Worm (Caenorhabditis elegans) whole organism, L1 larva: Measurements from ENCODE around the gene mtcu-2.

Experiments used
- C16A3.4 ChIP-seq: fragments of 150-350 bp; optimal IDR thresholded peaks from 2 replicates; lab custom pipeline; 2014; ENCODE audit warnings: missing biosample characterization, missing genetic modification characterization
- F16B12.6 ChIP-seq: fragments of 150-350 bp; optimal IDR thresholded peaks from 2 replicates; lab custom pipeline; 2014; ENCODE audit warnings: missing biosample characterization, missing genetic modification characterization
- Y116A8C.19 ChIP-seq: sonication (generic microtip); optimal IDR thresholded peaks from 2 replicates; lab custom pipeline; 2016; ENCODE audit warnings: missing compliant biosample characterization, missing genetic modification characterization, borderline replicate concordance
- alr-1 ChIP-seq: fragments of 200-800 bp; sonication (Bioruptor generic); optimal IDR thresholded peaks from 2 replicates; lab custom pipeline; 2018; ENCODE audit warnings: borderline replicate concordance, mild to moderate bottlenecking, missing genetic modification characterization, missing compliant biosample characterization
- aly-2 ChIP-seq: fragments of 150-350 bp; optimal IDR thresholded peaks from 2 replicates; lab custom pipeline; 2014; ENCODE audit warnings: missing biosample characterization, missing genetic modification characterization
- blmp-1 ChIP-seq: fragments of 150-350 bp; optimal IDR thresholded peaks from 2 replicates; lab custom pipeline; 2014; ENCODE audit warnings: missing biosample characterization, missing genetic modification characterization
- ceh-63 ChIP-seq: fragments of 200-800 bp; sonication (Bioruptor generic); optimal IDR thresholded peaks from 2 replicates; lab custom pipeline; 2018; ENCODE audit warnings: mild to moderate bottlenecking, missing genetic modification characterization, missing compliant biosample characterization
- ceh-8 ChIP-seq: fragments of 200-800 bp; sonication (Bioruptor generic); optimal IDR thresholded peaks from 2 replicates; lab custom pipeline; 2018; ENCODE audit warnings: mild to moderate bottlenecking, missing genetic modification characterization, moderate library complexity, missing compliant biosample characterization
- ceh-82 ChIP-seq, 3 experiments: fragments of 150-350 bp in 1 of 3; sonication (generic microtip) in 2 of 3; optimal IDR thresholded peaks; 2 replicates each; lab custom pipeline; 2014 to 2017; ENCODE audit warnings: missing biosample characterization in 3 of 3, missing genetic modification characterization in 3 of 3
- ceh-88 ChIP-seq: fragments of 200-800 bp; sonication (Bioruptor generic); IDR thresholded peaks from 2 replicates; pipeline ENCODE4 v1.3.6; 2022; ENCODE audit warnings: missing genetic modification characterization, missing compliant biosample characterization
- ceh-90 ChIP-seq: sonication (generic microtip); optimal IDR thresholded peaks from 2 replicates; lab custom pipeline; 2016; ENCODE audit warnings: missing genetic modification characterization, missing compliant biosample characterization
- ces-1 ChIP-seq: fragments of 150-350 bp; optimal IDR thresholded peaks from 2 replicates; lab custom pipeline; 2014; ENCODE audit warnings: missing biosample characterization, missing genetic modification reagents, missing genetic modification characterization
- dsc-1 ChIP-seq: sonication (generic microtip); optimal IDR thresholded peaks from 2 replicates; lab custom pipeline; 2016; ENCODE audit warnings: mild to moderate bottlenecking, missing genetic modification characterization, missing compliant biosample characterization
- efl-1 ChIP-seq, 4 experiments: fragments of 150-350 bp; optimal IDR thresholded peaks in 3 of 4; peaks in 1 of 4; 1 replicate in 1 of 4; 2 replicates in 3 of 4; lab custom pipeline; 2014; ENCODE audit warnings: missing biosample characterization in 2 of 4, missing genetic modification characterization in 2 of 4, missing genetic modification reagents in 2 of 4
- elt-2 ChIP-seq: sonication (generic microtip); optimal IDR thresholded peaks from 2 replicates; lab custom pipeline; 2016; ENCODE audit warnings: missing genetic modification characterization, mild to moderate bottlenecking, inconsistent platforms, missing compliant biosample characterization, missing genetic modification reagents
- elt-3 ChIP-seq, 6 experiments: fragments of 150-350 bp in 1 of 6; sonication (generic microtip); optimal IDR thresholded peaks; 2 replicates each; lab custom pipeline; 2017 to 2018; ENCODE audit warnings: missing biosample characterization in 6 of 6, missing genetic modification characterization in 6 of 6, inconsistent platforms in 1 of 6
- fkh-4 ChIP-seq: sonication (generic microtip); optimal IDR thresholded peaks from 2 replicates; lab custom pipeline; 2016; ENCODE audit warnings: missing compliant biosample characterization, missing genetic modification characterization, borderline replicate concordance
- fkh-8 ChIP-seq: sonication (generic microtip); optimal IDR thresholded peaks from 2 replicates; lab custom pipeline; 2016; ENCODE audit warnings: mild to moderate bottlenecking, missing genetic modification characterization, missing compliant biosample characterization
- fos-1 ChIP-seq: fragments of 150-350 bp; optimal IDR thresholded peaks from 2 replicates; lab custom pipeline; 2014; ENCODE audit warnings: missing biosample characterization, missing genetic modification characterization
- grh-1 ChIP-seq: fragments of 200-800 bp; sonication (Bioruptor generic); IDR thresholded peaks from 2 replicates; pipeline ENCODE4 v1.3.6; 2022; ENCODE audit warnings: missing genetic modification reagents, missing genetic modification characterization, missing compliant biosample characterization
- hpl-2 ChIP-seq: fragments of 150-350 bp; optimal IDR thresholded peaks from 2 replicates; lab custom pipeline; 2014; ENCODE audit warnings: missing biosample characterization, missing genetic modification reagents, missing genetic modification characterization
- lin-13 ChIP-seq: fragments of 150-350 bp; optimal IDR thresholded peaks from 2 replicates; lab custom pipeline; 2014; ENCODE audit warnings: missing biosample characterization, missing genetic modification reagents, missing genetic modification characterization
- lin-14 ChIP-seq: fragments of 200-800 bp; sonication (Bioruptor generic); optimal IDR thresholded peaks from 2 replicates; lab custom pipeline; 2018; ENCODE audit warnings: mild to moderate bottlenecking, missing genetic modification characterization, moderate library complexity, missing compliant biosample characterization
- lin-35 ChIP-seq, 2 experiments: fragments of 150-350 bp; optimal IDR thresholded peaks; 2 replicates each; lab custom pipeline; 2014; ENCODE audit warnings: missing biosample characterization in 2 of 2, missing genetic modification characterization in 2 of 2, missing genetic modification reagents in 2 of 2
- lsy-2 ChIP-seq, 2 experiments: fragments of 150-350 bp; optimal IDR thresholded peaks; 2 replicates each; lab custom pipeline; 2014; ENCODE audit warnings: missing biosample characterization in 2 of 2, missing genetic modification characterization in 2 of 2
- mab-9 ChIP-seq: fragments of 200-800 bp; sonication (Bioruptor generic); IDR thresholded peaks from 2 replicates; pipeline ENCODE4 v1.3.6; 2022; ENCODE audit warnings: missing genetic modification reagents, missing genetic modification characterization, missing compliant biosample characterization
- mep-1 ChIP-seq: fragments of 150-350 bp; optimal IDR thresholded peaks from 2 replicates; lab custom pipeline; 2014; ENCODE audit warnings: missing biosample characterization, missing genetic modification characterization
- nhr-12 ChIP-seq: sonication (generic microtip); optimal IDR thresholded peaks from 2 replicates; lab custom pipeline; 2017; ENCODE audit warnings: missing biosample characterization, missing genetic modification characterization
- nhr-19 ChIP-seq: fragments of 200-800 bp; sonication (Bioruptor generic); conservative IDR thresholded peaks from 2 replicates; pipeline ENCODE4 v1.3.6; 2022; ENCODE audit warnings: missing genetic modification characterization, missing compliant biosample characterization
- nhr-20 ChIP-seq: sonication (generic microtip); optimal IDR thresholded peaks from 2 replicates; lab custom pipeline; 2016; ENCODE audit warnings: mild to moderate bottlenecking, missing genetic modification characterization, missing compliant biosample characterization
- nhr-237 ChIP-seq: fragments of 150-350 bp; optimal IDR thresholded peaks from 2 replicates; lab custom pipeline; 2014; ENCODE audit warnings: missing biosample characterization, missing genetic modification characterization
- nhr-47 ChIP-seq: sonication (generic microtip); optimal IDR thresholded peaks from 2 replicates; lab custom pipeline; 2016; ENCODE audit warnings: mild to moderate bottlenecking, missing genetic modification characterization, moderate library complexity, missing compliant biosample characterization
- nhr-71 ChIP-seq: sonication (generic microtip); optimal IDR thresholded peaks from 2 replicates; lab custom pipeline; 2016; ENCODE audit warnings: mild to moderate bottlenecking, missing genetic modification characterization, moderate library complexity, missing compliant biosample characterization
- nhr-76 ChIP-seq: sonication (generic microtip); optimal IDR thresholded peaks from 2 replicates; lab custom pipeline; 2017; ENCODE audit warnings: missing biosample characterization, missing genetic modification characterization
- nhr-84 ChIP-seq: sonication (generic microtip); optimal IDR thresholded peaks from 2 replicates; lab custom pipeline; 2017; ENCODE audit warnings: missing biosample characterization, missing genetic modification characterization
- nhr-90 ChIP-seq: sonication (generic microtip); optimal IDR thresholded peaks from 2 replicates; lab custom pipeline; 2016; ENCODE audit warnings: mild to moderate bottlenecking, missing genetic modification characterization, missing compliant biosample characterization; ENCODE audit not compliant: poor library complexity
- pag-3 ChIP-seq: sonication (generic microtip); optimal IDR thresholded peaks from 2 replicates; lab custom pipeline; 2017; ENCODE audit warnings: missing genetic modification characterization, mild to moderate bottlenecking, missing compliant biosample characterization, antibody characterized with exemption, borderline replicate concordance; ENCODE audit not compliant: insufficient read depth
- pax-3 ChIP-seq: fragments of 200-800 bp; sonication (Bioruptor generic); optimal IDR thresholded peaks from 2 replicates; lab custom pipeline; 2018; ENCODE audit warnings: mild to moderate bottlenecking, missing genetic modification characterization, moderate library complexity, missing compliant biosample characterization
- rnt-1 ChIP-seq: sonication (generic microtip); optimal IDR thresholded peaks from 2 replicates; lab custom pipeline; 2016; ENCODE audit warnings: mild to moderate bottlenecking, missing genetic modification characterization, moderate library complexity, missing compliant biosample characterization
- snu-23 ChIP-seq: sonication (generic microtip); optimal IDR thresholded peaks from 2 replicates; lab custom pipeline; 2016; ENCODE audit warnings: missing genetic modification characterization, missing compliant biosample characterization
- swsn-7 ChIP-seq: sonication (generic microtip); optimal IDR thresholded peaks from 2 replicates; lab custom pipeline; 2016; ENCODE audit warnings: missing genetic modification characterization, missing compliant biosample characterization
- tbx-2 ChIP-seq: sonication (generic microtip); optimal IDR thresholded peaks from 2 replicates; lab custom pipeline; 2016; ENCODE audit warnings: missing genetic modification characterization, missing compliant biosample characterization
- unc-130 ChIP-seq: fragments of 150-350 bp; optimal IDR thresholded peaks from 2 replicates; lab custom pipeline; 2017; ENCODE audit warnings: missing biosample characterization, missing genetic modification characterization, inconsistent platforms
- unc-30 ChIP-seq: sonication (generic microtip); optimal IDR thresholded peaks from 2 replicates; lab custom pipeline; 2017; ENCODE audit warnings: missing biosample characterization, missing genetic modification characterization
- unc-62 ChIP-seq: fragments of 150-350 bp; optimal IDR thresholded peaks from 2 replicates; lab custom pipeline; 2014; ENCODE audit warnings: missing biosample characterization, missing genetic modification reagents, missing genetic modification characterization
- unc-98 ChIP-seq: fragments of 200-800 bp; sonication (Bioruptor generic); IDR thresholded peaks from 2 replicates; pipeline ENCODE4 v1.3.6; 2022; ENCODE audit warnings: missing genetic modification characterization, missing compliant biosample characterization
- xbp-1 ChIP-seq: sonication (generic microtip); optimal IDR thresholded peaks from 2 replicates; lab custom pipeline; 2016; ENCODE audit warnings: missing genetic modification characterization, missing compliant biosample characterization
- ztf-11 ChIP-seq, 2 experiments: sonication (generic microtip); optimal IDR thresholded peaks; 2 replicates each; lab custom pipeline; 2016 to 2017; ENCODE audit warnings: missing genetic modification characterization in 2 of 2, missing biosample characterization in 1 of 2, missing compliant biosample characterization in 1 of 2

mtcu-2 gene

ce11 chrII:10017528-10017927 lies 15.5 kb downstream of the mtcu-2 start:
- TF ChIP-seq lin-35 (GFP tag; optimal IDR thresholded peaks at IDR 0.05; lab: Kevin White, UChicago) (peak in 1 of 2 experiments; percentile 39), blmp-1 (tag; lab: Kevin White, UChicago) (peak; percentile 59), rnt-1 (tag; lab: Kevin White, UChicago) (no peak), C16A3.4 (no peak), dsc-1 (tag; lab: Kevin White, UChicago) (peak; percentile 13), nhr-71 (tag; lab: Kevin White, UChicago) (no peak), unc-30 (tag; lab: Kevin White, UChicago) (no peak), nhr-84 (no peak), unc-62 (GFP tag; lab: Kevin White, UChicago) (no peak), ztf-11 (tag; optimal IDR thresholded peaks at IDR 0.05; lab: Kevin White, UChicago) (no peak), mab-9 (no peak), aly-2 (tag; lab: Kevin White, UChicago) (no peak), lsy-2 (tag; optimal IDR thresholded peaks at IDR 0.05; lab: Kevin White, UChicago) (no peak), unc-130 (tag; lab: Kevin White, UChicago) (no peak), lin-14 (no peak), ceh-8 (GFP tag; lab: Kevin White, UChicago) (no peak)

ce11 chrII:10016013-10016412 lies 17.0 kb downstream of the mtcu-2 start, which contains the start of gene lec-2:
TSS of gene lec-2 (minus strand) at chrII:10016183.
- peak in 1 of 3 experiments; percentile 3 for TF ChIP-seq ceh-82 (tag; optimal IDR thresholded peaks at IDR 0.05; lab: Kevin White, UChicago)
- TF ChIP-seq F16B12.6 (tag; lab: Kevin White, UChicago) = no peak
- TF ChIP-seq lin-35 (GFP tag; optimal IDR thresholded peaks at IDR 0.05; lab: Kevin White, UChicago) = peak in 1 of 2 experiments; percentile 8
- TF ChIP-seq ceh-88 (GFP tag; lab: Robert Waterston, UW) = no peak
- no peak for TF ChIP-seq unc-130 (tag; lab: Kevin White, UChicago)
- TF ChIP-seq aly-2 (tag; lab: Kevin White, UChicago) = no peak
- TF ChIP-seq grh-1 (GFP tag; lab: Robert Waterston, UW) = no peak
- peak; percentile 74 for TF ChIP-seq pag-3 (tag; lab: Kevin White, UChicago)
- TF ChIP-seq fkh-8 (tag; lab: Kevin White, UChicago) = peak; percentile 83
- no peak for TF ChIP-seq nhr-237 (tag; lab: Kevin White, UChicago)
- TF ChIP-seq mab-9 = no peak
- no peak for TF ChIP-seq ces-1 (GFP tag; lab: Kevin White, UChicago)
- peak; percentile 7 for TF ChIP-seq nhr-19 (GFP tag; lab: Robert Waterston, UW)
- peak in 1 of 6 experiments; percentile 18 for TF ChIP-seq elt-3 (tag; optimal IDR thresholded peaks at IDR 0.05; lab: Kevin White, UChicago)
- peak in 1 of 2 experiments; percentile 19 for TF ChIP-seq lsy-2 (tag; optimal IDR thresholded peaks at IDR 0.05; lab: Kevin White, UChicago)
- TF ChIP-seq mep-1 (tag; lab: Kevin White, UChicago) = no peak
- no peak for TF ChIP-seq ceh-8 (GFP tag; lab: Kevin White, UChicago)
- TF ChIP-seq nhr-12 (tag; lab: Kevin White, UChicago) = no peak
- TF ChIP-seq fos-1 (tag; lab: Kevin White, UChicago) = no peak
- TF ChIP-seq ceh-63 = no peak
- TF ChIP-seq Y116A8C.19 (tag; lab: Kevin White, UChicago) = no peak
- TF ChIP-seq unc-98 (GFP tag; lab: Robert Waterston, UW) = no peak
- no peak for TF ChIP-seq unc-30 (tag; lab: Kevin White, UChicago)
- TF ChIP-seq fkh-4 (tag; lab: Kevin White, UChicago) = no peak
- TF ChIP-seq alr-1 = no peak
- peak; percentile 44 for TF ChIP-seq nhr-20 (tag; lab: Kevin White, UChicago)
- TF ChIP-seq blmp-1 (tag; lab: Kevin White, UChicago) = no peak
- no peak for TF ChIP-seq snu-23 (GFP tag; lab: Kevin White, UChicago)
- TF ChIP-seq nhr-71 (tag; lab: Kevin White, UChicago) = peak; percentile 45
- TF ChIP-seq rnt-1 (tag; lab: Kevin White, UChicago) = no peak
- TF ChIP-seq pax-3 (tag; lab: Kevin White, UChicago) = peak; percentile 11
- TF ChIP-seq nhr-76 = no peak
- TF ChIP-seq tbx-2 = peak; percentile 28
- TF ChIP-seq hpl-2 (GFP tag; lab: Kevin White, UChicago) = no peak
- no peak for TF ChIP-seq efl-1 (optimal IDR thresholded peaks at IDR 0.05; lab: Kevin White, UChicago)
- peak in 1 of 2 experiments; percentile 84 for TF ChIP-seq efl-1 (GFP tag; optimal IDR thresholded peaks at IDR 0.05 in 1 of 2; lab: Kevin White, UChicago)
- TF ChIP-seq ceh-90 (tag; lab: Kevin White, UChicago) = no peak
- no peak for TF ChIP-seq nhr-90 (tag; lab: Kevin White, UChicago)
- no peak for TF ChIP-seq xbp-1 (tag; lab: Kevin White, UChicago)
- TF ChIP-seq lin-13 (GFP tag; lab: Kevin White, UChicago) = no peak
- TF ChIP-seq swsn-7 (tag; lab: Kevin White, UChicago) = peak; percentile 28
- TF ChIP-seq nhr-47 (tag; lab: Kevin White, UChicago) = peak; percentile 22
- no peak for TF ChIP-seq elt-2 (tag; lab: Kevin White, UChicago)
- peak; percentile 74 for TF ChIP-seq lin-14
